Fruit fly (Drosophila melanogaster): Measurements from ENCODE around the gene CG3638.

The CG3638 gene

dm6 chrX:1272848-1273247 is 36.4 kb upstream of the CG3638 start (continued):
- TF ChIP-seq Adf1 (GFP tag; IDR thresholded peaks at IDR 0.05) (no peak), CG1233 (GFP tag; optimal IDR thresholded peaks at IDR 0.05) (peak; percentile 27), shn (GFP tag; optimal IDR thresholded peaks at IDR 0.05) (peak; percentile 30), CG2712 (tag; optimal IDR thresholded peaks at IDR 0.05) (peak; percentile 67), nau (GFP tag; optimal IDR thresholded peaks at IDR 0.05) (no peak), fd64A (GFP tag; optimal IDR thresholded peaks at IDR 0.05) (no peak), Fer3 (tag; optimal IDR thresholded peaks at IDR 0.05) (peak; percentile 65), Ets97D (GFP tag; optimal IDR thresholded peaks at IDR 0.05) (no peak), HLHmδ (GFP tag; optimal IDR thresholded peaks at IDR 0.05) (no peak), CG4404 (GFP tag; IDR thresholded peaks at IDR 0.05) (no peak), Vsx1 (GFP tag; optimal IDR thresholded peaks at IDR 0.05) (peak; percentile 13), wek (GFP tag; optimal IDR thresholded peaks at IDR 0.05) (no peak), CG4820 (GFP tag; optimal IDR thresholded peaks at IDR 0.05) (peak; percentile 59), CG16863 (GFP tag; optimal IDR thresholded peaks at IDR 0.05) (peak; percentile 39), bbx (GFP tag; IDR thresholded peaks at IDR 0.05; ENCODE audit: partially characterized antibody) (no peak), Dek (tag; optimal IDR thresholded peaks at IDR 0.05) (peak; percentile 41), CG14050 (GFP tag; IDR thresholded peaks at IDR 0.05) (no peak), Optix (GFP tag; IDR thresholded peaks at IDR 0.05) (no peak), CG12391 (tag; optimal IDR thresholded peaks at IDR 0.05) (peak; percentile 65), dm (GFP tag; optimal IDR thresholded peaks at IDR 0.05) (no peak), Scr (GFP tag; IDR thresholded peaks at IDR 0.05; ENCODE audit: partially characterized antibody) (no peak), CG18011 (GFP tag; optimal IDR thresholded peaks at IDR 0.05) (no peak), tap (tag; optimal IDR thresholded peaks at IDR 0.05) (no peak), CG17912 (GFP tag; optimal IDR thresholded peaks at IDR 0.05) (no peak), Ada2b (GFP tag; IDR thresholded peaks at IDR 0.05) (0 out of 2 replicates have a peak, but pooled peaks have one; percentile 26), disco-r (GFP tag; optimal IDR thresholded peaks at IDR 0.05) (peak; percentile 19), Doc3 (GFP tag; IDR thresholded peaks at IDR 0.05; ENCODE audit: partially characterized antibody) (no peak), CG6689 (GFP tag; IDR thresholded peaks at IDR 0.05) (peak; percentile 31; the same call in 1 of the 2 replicates), CG18764 (GFP tag; optimal IDR thresholded peaks at IDR 0.05) (peak; percentile 2), HLH3B (GFP tag; IDR thresholded peaks at IDR 0.05) (peak; percentile 51), ato (GFP tag; IDR thresholded peaks at IDR 0.05; ENCODE audit: partially characterized antibody) (no peak), caup (GFP tag; optimal IDR thresholded peaks at IDR 0.05; ENCODE audit: severe bottlenecking) (peak; percentile 30), HLH4C (GFP tag; IDR thresholded peaks at IDR 0.05; ENCODE audit: partially characterized antibody) (no peak), lbe (GFP tag; optimal IDR thresholded peaks at IDR 0.05) (no peak), sna (GFP tag; IDR thresholded peaks at IDR 0.05; ENCODE audit: partially characterized antibody) (no peak), Dll (GFP tag; IDR thresholded peaks at IDR 0.05; ENCODE audit: partially characterized antibody) (no peak), Drgx (GFP tag; IDR thresholded peaks at IDR 0.05) (no peak), CG18619 (GFP tag; optimal IDR thresholded peaks at IDR 0.05) (no peak), jing (GFP tag; optimal IDR thresholded peaks at IDR 0.05) (no peak), D19A (tag; optimal IDR thresholded peaks at IDR 0.05) (peak; percentile 21), CG12155 (GFP tag; optimal IDR thresholded peaks at IDR 0.05) (peak; percentile 34), sc (optimal IDR thresholded peaks at IDR 0.05) (no peak), sc (GFP tag; optimal IDR thresholded peaks at IDR 0.05) (no peak), ham (GFP tag; IDR thresholded peaks at IDR 0.05) (no peak), unpg (GFP tag; optimal IDR thresholded peaks at IDR 0.05) (peak; percentile 67), CG16815 (GFP tag; optimal IDR thresholded peaks at IDR 0.05) (peak; percentile 15), ewg (GFP tag; optimal IDR thresholded peaks at IDR 0.05) (peak; percentile 28), dmrt11E (tag; optimal IDR thresholded peaks at IDR 0.05) (peak; percentile 23), Dbx (GFP tag; IDR thresholded peaks at IDR 0.05) (peak; percentile 65; the same call in 1 of the 3 replicates), HHEX (GFP tag; optimal IDR thresholded peaks at IDR 0.05) (peak; percentile 33)

All from whole organism, embryonic.